Fruit fly (Drosophila melanogaster): ENCODE data around the gene CG31715.

CG31715 gene

dm6 chr2L:10333091-10333991 is 8.1 kb upstream of the CG31715 start, which contains the start of gene GATAd (continued):
- TF ChIP-seq abd-A (tag; optimal IDR thresholded peaks at IDR 0.05) (no peak), ssp (GFP tag; IDR thresholded peaks at IDR 0.05) (peak; percentile 21; the same call in 1 of the 2 replicates), Stat92E (GFP tag; optimal IDR thresholded peaks at IDR 0.05) (peak in 1 of 3 experiments; percentile 44), CG10209 (GFP tag; optimal IDR thresholded peaks at IDR 0.05) (no peak), toy (GFP tag; IDR thresholded peaks at IDR 0.05) (no peak), Sry-β (GFP tag; optimal IDR thresholded peaks at IDR 0.05) (peak; percentile 87), CG12299 (tag; optimal IDR thresholded peaks at IDR 0.05) (peak; percentile 28), C15 (GFP tag; IDR thresholded peaks at IDR 0.05) (no peak), knrl (GFP tag; IDR thresholded peaks at IDR 0.05; ENCODE audit: partially characterized antibody) (0 out of 3 replicates have a peak, but pooled peaks have one; percentile 37), CG9932 (GFP tag; IDR thresholded peaks at IDR 0.05) (0 out of 2 replicates have a peak, but pooled peaks have one; percentile 26), tin (GFP tag; optimal IDR thresholded peaks at IDR 0.05) (no peak), Ptx1 (GFP tag; IDR thresholded peaks at IDR 0.05) (no peak), CG14441 (GFP tag; IDR thresholded peaks at IDR 0.05) (no peak), phol (tag; optimal IDR thresholded peaks at IDR 0.05) (peak; percentile 13), CG12391 (tag; optimal IDR thresholded peaks at IDR 0.05) (peak; percentile 29), Dek (tag; optimal IDR thresholded peaks at IDR 0.05) (peak; percentile 15), CG15011 (GFP tag; optimal IDR thresholded peaks at IDR 0.05) (no peak), BtbVII (GFP tag; optimal IDR thresholded peaks at IDR 0.05) (no peak), CG3847 (GFP tag; IDR thresholded peaks at IDR 0.05) (no peak), CG15514 (GFP tag; optimal IDR thresholded peaks at IDR 0.05) (peak; percentile 99), kni (GFP tag; optimal IDR thresholded peaks at IDR 0.05) (peak; percentile 99), CG13775 (GFP tag; optimal IDR thresholded peaks at IDR 0.05) (peak; percentile 20), CG6689 (GFP tag; IDR thresholded peaks at IDR 0.05) (peak; percentile 6; the same call in 1 of the 2 replicates), gro (GFP tag; optimal IDR thresholded peaks at IDR 0.05) (no peak), CrebB (tag; optimal IDR thresholded peaks at IDR 0.05) (no peak), kay (GFP tag; optimal IDR thresholded peaks at IDR 0.05) (peak; percentile 87), seq (GFP tag; IDR thresholded peaks at IDR 0.05) (no peak), ac (GFP tag; optimal IDR thresholded peaks at IDR 0.05) (no peak), vvl (GFP tag; IDR thresholded peaks at IDR 0.05) (peak; percentile 69; the same call in 1 of the 2 replicates), Meics (GFP tag; optimal IDR thresholded peaks at IDR 0.05) (no peak), grau (tag; optimal IDR thresholded peaks at IDR 0.05) (peak; percentile 19), CG3163 (GFP tag; optimal IDR thresholded peaks at IDR 0.05) (no peak), CG6175 (GFP tag; IDR thresholded peaks at IDR 0.05) (no peak), ftz-f1 (GFP tag; optimal IDR thresholded peaks at IDR 0.05) (peak; percentile 61), HLH4C (GFP tag; IDR thresholded peaks at IDR 0.05; ENCODE audit: partially characterized antibody) (no peak), tll (GFP tag; optimal IDR thresholded peaks at IDR 0.05) (no peak), CG4707 (GFP tag; optimal IDR thresholded peaks at IDR 0.05) (no peak), Bgb (GFP tag; IDR thresholded peaks at IDR 0.05; ENCODE audit: partially characterized antibody) (0 out of 2 replicates have a peak, but pooled peaks have one; percentile 26), CG4424 (GFP tag; optimal IDR thresholded peaks at IDR 0.05) (no peak), CG14710 (tag; optimal IDR thresholded peaks at IDR 0.05) (peak; percentile 46), CG10543 (GFP tag; optimal IDR thresholded peaks at IDR 0.05) (peak; percentile 19), tgo (GFP tag; IDR thresholded peaks at IDR 0.05) (no peak), CG33557 (GFP tag; optimal IDR thresholded peaks at IDR 0.05) (peak; percentile 12), CG17829 (tag; optimal IDR thresholded peaks at IDR 0.05) (peak; percentile 43), CG18476 (GFP tag; optimal IDR thresholded peaks at IDR 0.05) (no peak), CG17328 (GFP tag; IDR thresholded peaks at IDR 0.05) (no peak), Ada2b (GFP tag; IDR thresholded peaks at IDR 0.05) (no peak), Sin3A (optimal IDR thresholded peaks at IDR 0.05) (peak; percentile 3)
